Fruit fly (Drosophila melanogaster) S2 (cell line): Measurements from ENCODE around the gene phtm.

ENCODE experiments used
- CG8478 ChIP-seq: fragments of >200 bp; optimal IDR thresholded peaks from 2 replicates; lab custom pipeline; 2018
- CTCF ChIP-seq, 2 experiments: fragments of >200 bp; optimal IDR thresholded peaks; 2 replicates each; lab custom pipeline; 2018

- TF ChIP-seq CG8478 (lab: Kevin White, UChicago) (no peak), CTCF (optimal IDR thresholded peaks at IDR 0.05; lab: Kevin White, UChicago) (no peak)
Observed at dm6 chrX:18672900-18673529, 12.6 kb upstream of the phtm start.
